Worm (Caenorhabditis elegans) whole organism, late embryonic: ENCODE results near the gene T25B9.6.

Experiments used
- dmd-4 ChIP-seq: sonication (generic microtip); optimal IDR thresholded peaks from 2 replicates; lab custom pipeline; 2016; ENCODE audit warnings: borderline replicate concordance, missing genetic modification characterization, missing compliant biosample characterization
- eyg-1 ChIP-seq: sonication (generic microtip); optimal IDR thresholded peaks from 2 replicates; lab custom pipeline; 2016; ENCODE audit warnings: missing genotype, missing genetic modification characterization, missing compliant biosample characterization
- hlh-30 ChIP-seq: sonication (generic microtip); optimal IDR thresholded peaks from 2 replicates; lab custom pipeline; 2017; ENCODE audit warnings: antibody characterized with exemption, missing genetic modification characterization, missing compliant biosample characterization; ENCODE audit not compliant: insufficient read depth
- madf-2 ChIP-seq: sonication (generic microtip); optimal IDR thresholded peaks from 2 replicates; lab custom pipeline; 2017; ENCODE audit warnings: missing genetic modification characterization, missing compliant biosample characterization
- nhr-11 ChIP-seq: fragments of 150-350 bp; optimal IDR thresholded peaks from 2 replicates; lab custom pipeline; 2014; ENCODE audit warnings: missing biosample characterization, missing genetic modification characterization
- pha-4 ChIP-seq: fragments of 150-350 bp; optimal IDR thresholded peaks from 2 replicates; lab custom pipeline; 2018; ENCODE audit warnings: missing biosample characterization, missing genetic modification reagents, missing genetic modification characterization
- ref-2 ChIP-seq: sonication (generic microtip); optimal IDR thresholded peaks from 2 replicates; lab custom pipeline; 2016; ENCODE audit warnings: missing genetic modification characterization, missing compliant biosample characterization
- sdc-2 ChIP-seq: sonication (generic microtip); optimal IDR thresholded peaks from 2 replicates; lab custom pipeline; 2016; ENCODE audit warnings: missing genotype, missing genetic modification characterization, missing compliant biosample characterization
- syd-9 ChIP-seq: sonication (generic microtip); optimal IDR thresholded peaks from 2 replicates; lab custom pipeline; 2016; ENCODE audit warnings: mild to moderate bottlenecking, missing genetic modification characterization, moderate library complexity, missing compliant biosample characterization
- unc-3 ChIP-seq, 2 experiments: fragments of 200-800 bp in 1 of 2; sonication (Bioruptor generic) in 1 of 2; sonication (generic microtip) in 1 of 2; conservative IDR thresholded peaks in 1 of 2; optimal IDR thresholded peaks in 1 of 2; 2 replicates each; pipeline versions ENCODE4 v1.3.6 to Lab custom; 2016 to 2022; ENCODE audit warnings: missing compliant biosample characterization in 2 of 2, missing genetic modification characterization in 2 of 2, missing genetic modification reagents in 1 of 2

- TF ChIP-seq ref-2 (tag; lab: Kevin White, UChicago) = no peak
- no peak for TF ChIP-seq eyg-1
- no peak for TF ChIP-seq nhr-11 (tag; lab: Kevin White, UChicago)
- no peak for TF ChIP-seq madf-2 (tag; lab: Kevin White, UChicago)
- no peak for TF ChIP-seq pha-4 (tag; lab: Kevin White, UChicago)
- TF ChIP-seq dmd-4 = no peak
- no peak for TF ChIP-seq syd-9
- no peak for TF ChIP-seq hlh-30 (tag; lab: Kevin White, UChicago)
- TF ChIP-seq sdc-2 (tag; lab: Kevin White, UChicago) = no peak
- TF ChIP-seq unc-3 (GFP tag; conservative IDR thresholded peaks at IDR 0.05; lab: Robert Waterston, UW) = no peak
- TF ChIP-seq unc-3 (tag; optimal IDR thresholded peaks at IDR 0.05; lab: Kevin White, UChicago) = no peak
Measured at ce11 chrIV:10718865-10719264, 39.1 kb upstream of the T25B9.6 start.
